Fruit fly (Drosophila melanogaster) whole organism: Measurements from ENCODE around the gene CG34251.

ENCODE experiments used
- CG8478 ChIP-seq: fragments of >200 bp; optimal IDR thresholded peaks from 2 replicates; lab custom pipeline; 2018; ENCODE audit warnings: inconsistent platforms
- Dll ChIP-seq: fragments of >200 bp; optimal IDR thresholded peaks from 2 replicates; lab custom pipeline; 2017
- EcR ChIP-seq, 2 experiments: fragments of >200 bp; optimal IDR thresholded peaks; 2 replicates each; lab custom pipeline; 2017; ENCODE audit warnings: missing biosample characterization in 2 of 2, missing genetic modification characterization in 2 of 2, missing genetic modification reagents in 2 of 2
- pan ChIP-seq: fragments of >200 bp; optimal IDR thresholded peaks from 2 replicates; lab custom pipeline; 2017
- psq ChIP-seq: fragments of >200 bp; optimal IDR thresholded peaks from 2 replicates; lab custom pipeline; 2017
- usp ChIP-seq: fragments of >200 bp; optimal IDR thresholded peaks from 2 replicates; lab custom pipeline; 2017; ENCODE audit warnings: missing biosample characterization, missing genetic modification characterization, mixed read lengths

The CG34251 gene

dm6 chr3L:17689579-17690191 lies 18.3 kb downstream of the CG34251 start, which contains the start of gene Ccn:
TSS of gene Ccn (plus strand) at chr3L:17690015.
- TF ChIP-seq Dll (lab: Kevin White, UChicago) (no peak), psq (lab: Kevin White, UChicago) (no peak), CG8478 (no peak), usp (no peak), pan (lab: Kevin White, UChicago) (no peak), EcR (GFP tag; optimal IDR thresholded peaks at IDR 0.05; lab: Kevin White, UChicago) (no peak)

- TF ChIP-seq usp (no peak), pan (lab: Kevin White, UChicago) (no peak), CG8478 (no peak), EcR (GFP tag; optimal IDR thresholded peaks at IDR 0.05; lab: Kevin White, UChicago) (no peak), psq (lab: Kevin White, UChicago) (no peak)
Measured at dm6 chr3L:17719754-17720153, 48.3 kb downstream of the CG34251 start, which contains the start of gene CheB74a. TSS of gene CheB74a (minus strand) at chr3L:17719854.

dm6 chr3L:17729278-17729677 lies 57.9 kb downstream of the CG34251 start, which contains the start of gene CG6052:
TSS of gene CG6052 (minus strand) at chr3L:17729378.
- TF ChIP-seq Dll (lab: Kevin White, UChicago): no peak
- no peak for TF ChIP-seq EcR (GFP tag; optimal IDR thresholded peaks at IDR 0.05; lab: Kevin White, UChicago)
- TF ChIP-seq pan (lab: Kevin White, UChicago): no peak
- TF ChIP-seq usp: no peak
- no peak for TF ChIP-seq CG8478
- no peak for TF ChIP-seq psq (lab: Kevin White, UChicago)
